Worm (Caenorhabditis elegans) whole organism, young adult: Measurements from ENCODE around the gene F36D3.14.
"Not testable (repeated sequence)": the region's sequence is repeated elsewhere in the genome, so short reads cannot be mapped to it uniquely, and the experiment has no call there.

Experiments
- B0035.1 ChIP-seq: sonication (generic microtip); optimal IDR thresholded peaks from 2 replicates; lab custom pipeline; 2016; ENCODE audit warnings: missing genetic modification characterization, mild to moderate bottlenecking, missing compliant biosample characterization, missing genotype, missing genetic modification reagents
- F10E7.11 ChIP-seq: sonication (generic microtip); optimal IDR thresholded peaks from 2 replicates; lab custom pipeline; 2017; ENCODE audit warnings: mild to moderate bottlenecking, missing genetic modification characterization, moderate library complexity, missing compliant biosample characterization
- F23B12.7 ChIP-seq: sonication (generic microtip); optimal IDR thresholded peaks from 2 replicates; lab custom pipeline; 2017; ENCODE audit warnings: missing genetic modification characterization, mild to moderate bottlenecking, missing compliant biosample characterization, antibody characterized with exemption, moderate library complexity; ENCODE audit not compliant: insufficient read depth
- F57C9.4 ChIP-seq: sonication (generic microtip); optimal IDR thresholded peaks from 2 replicates; lab custom pipeline; 2017; ENCODE audit warnings: mild to moderate bottlenecking, missing genetic modification characterization, missing compliant biosample characterization
- K12H6.12 ChIP-seq: fragments of 200-800 bp; sonication (Bioruptor generic); optimal IDR thresholded peaks from 2 replicates; lab custom pipeline; 2018; ENCODE audit warnings: mild to moderate bottlenecking, missing genetic modification characterization, missing compliant biosample characterization
- Y56A3A.18 ChIP-seq: fragments of 200-800 bp; sonication (Bioruptor generic); IDR thresholded peaks from 2 replicates; pipeline ENCODE4 v1.3.6; 2022; ENCODE audit warnings: missing genetic modification reagents, missing genetic modification characterization, missing compliant biosample characterization
- Y95B8A.8 ChIP-seq: fragments of 200-800 bp; sonication (Bioruptor generic); IDR thresholded peaks from 2 replicates; pipeline ENCODE4 v1.3.6; 2022; ENCODE audit warnings: missing genetic modification reagents, missing genetic modification characterization, missing compliant biosample characterization
- aptf-3 ChIP-seq: fragments of 200-800 bp; sonication (Bioruptor generic); IDR thresholded peaks from 2 replicates; pipeline ENCODE4 v1.3.6; 2022; ENCODE audit warnings: missing genetic modification characterization, missing compliant biosample characterization
- attf-5 ChIP-seq: fragments of 200-800 bp; sonication (Bioruptor generic); optimal IDR thresholded peaks from 2 replicates; lab custom pipeline; 2018; ENCODE audit warnings: mild to moderate bottlenecking, missing genetic modification characterization, missing compliant biosample characterization
- ceh-100 ChIP-seq: fragments of 200-800 bp; sonication (Bioruptor generic); IDR thresholded peaks from 2 replicates; pipeline ENCODE4 v1.3.6; 2022; ENCODE audit warnings: missing genetic modification reagents, missing genetic modification characterization, missing compliant biosample characterization
- ceh-27 ChIP-seq: fragments of 200-800 bp; sonication (Bioruptor generic); optimal IDR thresholded peaks from 2 replicates; lab custom pipeline; 2018; ENCODE audit warnings: mild to moderate bottlenecking, missing genetic modification characterization, moderate library complexity, missing compliant biosample characterization
- ceh-91 ChIP-seq: fragments of 200-800 bp; sonication (Bioruptor generic); IDR thresholded peaks from 2 replicates; pipeline ENCODE4 v1.3.6; 2022; ENCODE audit warnings: missing genetic modification reagents, missing genetic modification characterization, missing compliant biosample characterization
- dpl-1 ChIP-seq: fragments of 150-350 bp; optimal IDR thresholded peaks from 2 replicates; lab custom pipeline; 2014; ENCODE audit warnings: missing biosample characterization, missing genetic modification reagents, missing genetic modification characterization
- efl-1 ChIP-seq: fragments of 150-350 bp; optimal IDR thresholded peaks from 2 replicates; lab custom pipeline; 2014; ENCODE audit warnings: missing biosample characterization, missing genetic modification reagents, missing genetic modification characterization
- egl-18 ChIP-seq: fragments of 200-800 bp; sonication (Bioruptor generic); IDR thresholded peaks from 2 replicates; pipeline ENCODE4 v1.3.6; 2022; ENCODE audit warnings: missing genetic modification reagents, missing genetic modification characterization, missing compliant biosample characterization
- hmg-1.2 ChIP-seq: fragments of 200-800 bp; sonication (Bioruptor generic); IDR thresholded peaks from 2 replicates; pipeline ENCODE4 v1.3.6; 2022; ENCODE audit warnings: missing genetic modification reagents, missing genetic modification characterization, missing compliant biosample characterization
- let-607 ChIP-seq, 2 experiments: fragments of 200-800 bp in 1 of 2; sonication (Bioruptor generic) in 1 of 2; sonication (generic microtip) in 1 of 2; optimal IDR thresholded peaks; 2 replicates each; lab custom pipeline; 2016 to 2018; ENCODE audit warnings: mild to moderate bottlenecking in 2 of 2, missing compliant biosample characterization in 2 of 2, missing genetic modification characterization in 2 of 2, moderate library complexity in 2 of 2, missing genotype in 1 of 2
- lin-26 ChIP-seq: fragments of 200-800 bp; sonication (Bioruptor generic); IDR thresholded peaks from 2 replicates; pipeline ENCODE4 v1.3.6; 2022; ENCODE audit warnings: missing genetic modification reagents, missing genetic modification characterization, missing compliant biosample characterization
- lin-35 ChIP-seq, 3 experiments: fragments of 150-350 bp in 2 of 3; sonication (generic microtip) in 1 of 3; optimal IDR thresholded peaks; 2 replicates each; lab custom pipeline; 2014 to 2018; ENCODE audit warnings: missing biosample characterization in 3 of 3, missing genetic modification characterization in 3 of 3, missing genetic modification reagents in 3 of 3
- lin-40 ChIP-seq: sonication (generic microtip); optimal IDR thresholded peaks from 2 replicates; lab custom pipeline; 2016; ENCODE audit warnings: missing genetic modification characterization, mild to moderate bottlenecking, missing compliant biosample characterization, missing genotype, missing genetic modification reagents
- lin-54 ChIP-seq: fragments of 200-800 bp; sonication (Bioruptor generic); optimal IDR thresholded peaks from 2 replicates; lab custom pipeline; 2018; ENCODE audit warnings: mild to moderate bottlenecking, missing genetic modification characterization, missing compliant biosample characterization
- lsl-1 ChIP-seq: fragments of 200-800 bp; sonication (Bioruptor generic); optimal IDR thresholded peaks from 2 replicates; lab custom pipeline; 2018; ENCODE audit warnings: mild to moderate bottlenecking, missing genetic modification characterization, moderate library complexity, missing compliant biosample characterization
- madf-8 ChIP-seq: fragments of 200-800 bp; sonication (Bioruptor generic); conservative IDR thresholded peaks from 2 replicates; pipeline ENCODE4 v1.3.6; 2022; ENCODE audit warnings: missing genetic modification reagents, missing genetic modification characterization, missing compliant biosample characterization
- mes-4 ChIP-seq: sonication (generic microtip); optimal IDR thresholded peaks from 2 replicates; lab custom pipeline; 2016; ENCODE audit warnings: missing genotype, missing genetic modification characterization, missing compliant biosample characterization
- nfya-1 ChIP-seq: sonication (generic microtip); optimal IDR thresholded peaks from 2 replicates; lab custom pipeline; 2017; ENCODE audit warnings: antibody characterized with exemption, missing compliant biosample characterization, missing genetic modification characterization, borderline replicate concordance; ENCODE audit not compliant: insufficient read depth
- pha-4 ChIP-seq: fragments of 150-350 bp; sonication (generic microtip); optimal IDR thresholded peaks from 2 replicates; lab custom pipeline; 2014; ENCODE audit warnings: missing biosample characterization, missing genetic modification reagents, missing genetic modification characterization
- rec-8 ChIP-seq, 2 experiments: sonication (generic microtip); optimal IDR thresholded peaks; 2 replicates each; lab custom pipeline; 2016; ENCODE audit warnings: mild to moderate bottlenecking in 2 of 2, missing genetic modification characterization in 2 of 2, missing genetic modification reagents in 2 of 2, missing genotype in 2 of 2, missing biosample characterization in 1 of 2, missing compliant biosample characterization in 1 of 2, moderate library complexity in 1 of 2
- snpc-1.3 ChIP-seq: sonication (generic microtip); optimal IDR thresholded peaks from 2 replicates; lab custom pipeline; 2017; ENCODE audit warnings: missing genetic modification characterization, mild to moderate bottlenecking, missing compliant biosample characterization, antibody characterized with exemption, moderate library complexity, missing genotype, missing genetic modification reagents; ENCODE audit not compliant: insufficient read depth
- snpc-4 ChIP-seq, 5 experiments: fragments of 150-350 bp in 1 of 5; sonication (generic microtip) in 4 of 5; optimal IDR thresholded peaks; 2 replicates each; lab custom pipeline; 2014 to 2018; ENCODE audit warnings: missing genetic modification characterization in 5 of 5, missing biosample characterization in 3 of 5, antibody characterized with exemption in 2 of 5, mild to moderate bottlenecking in 2 of 5, missing compliant biosample characterization in 2 of 5, missing genotype in 2 of 5, moderate library complexity in 2 of 5, missing genetic modification reagents in 1 of 5
- unc-130 ChIP-seq: sonication (generic microtip); optimal IDR thresholded peaks from 2 replicates; lab custom pipeline; 2016; ENCODE audit warnings: missing genetic modification reagents, missing genetic modification characterization, missing compliant biosample characterization
- xnd-1 ChIP-seq: sonication (generic microtip); optimal IDR thresholded peaks from 2 replicates; lab custom pipeline; 2016; ENCODE audit warnings: missing genotype, missing genetic modification reagents, missing genetic modification characterization, missing compliant biosample characterization
- ztf-25 ChIP-seq: fragments of 200-800 bp; sonication (Bioruptor generic); IDR thresholded peaks from 2 replicates; pipeline ENCODE4 v1.3.6; 2022; ENCODE audit warnings: missing genetic modification reagents, missing genetic modification characterization, missing compliant biosample characterization
- ztf-26 ChIP-seq: sonication (generic microtip); optimal IDR thresholded peaks from 2 replicates; lab custom pipeline; 2017; ENCODE audit warnings: missing genetic modification characterization, missing compliant biosample characterization
- ztf-28 ChIP-seq: fragments of 200-800 bp; sonication (Bioruptor generic); IDR thresholded peaks from 2 replicates; pipeline ENCODE4 v1.3.6; 2022; ENCODE audit warnings: missing genetic modification reagents, missing genetic modification characterization, missing compliant biosample characterization

Gene F36D3.14

DNA sequence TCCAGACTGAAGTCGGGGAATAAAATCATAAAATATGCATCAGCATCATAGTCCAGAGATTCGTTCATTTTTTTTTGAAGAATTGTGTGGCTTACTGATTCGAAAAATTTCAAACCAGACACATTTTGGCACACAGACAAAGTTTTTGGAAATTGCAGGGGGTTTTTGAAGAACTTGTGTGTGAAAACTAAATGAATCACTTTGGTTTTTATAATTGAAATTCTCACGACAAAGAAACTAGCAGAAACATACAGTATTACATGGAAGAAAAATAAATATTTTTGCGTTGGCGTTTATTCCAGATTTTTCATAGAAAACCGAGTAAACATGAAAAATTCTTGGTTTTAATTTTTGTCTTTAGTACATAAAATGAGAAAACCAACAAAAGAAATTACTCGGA, 19.2 kb upstream of the F36D3.14 start, which contains the start of gene srw-34 (continued):
- TF ChIP-seq lin-26 (GFP tag; lab: Robert Waterston, UW), result no peak
- TF ChIP-seq, all 124 proteins: peak for 0

ce11 chrV:16517619-16518018, 14.6 kb upstream of the F36D3.14 start, which contains the start of gene F36D3.4:
F36D3.4 (minus strand) TSS chrV:16517719.
- TF ChIP-seq rec-8 (tag; optimal IDR thresholded peaks at IDR 0.05; lab: Kevin White, UChicago), result no peak
- TF ChIP-seq xnd-1 (tag; lab: Kevin White, UChicago), result no peak
- no peak for TF ChIP-seq B0035.1
- TF ChIP-seq ztf-26, result no peak
- TF ChIP-seq lin-40, result no peak
- TF ChIP-seq F57C9.4 (tag; lab: Kevin White, UChicago), result no peak

DNA sequence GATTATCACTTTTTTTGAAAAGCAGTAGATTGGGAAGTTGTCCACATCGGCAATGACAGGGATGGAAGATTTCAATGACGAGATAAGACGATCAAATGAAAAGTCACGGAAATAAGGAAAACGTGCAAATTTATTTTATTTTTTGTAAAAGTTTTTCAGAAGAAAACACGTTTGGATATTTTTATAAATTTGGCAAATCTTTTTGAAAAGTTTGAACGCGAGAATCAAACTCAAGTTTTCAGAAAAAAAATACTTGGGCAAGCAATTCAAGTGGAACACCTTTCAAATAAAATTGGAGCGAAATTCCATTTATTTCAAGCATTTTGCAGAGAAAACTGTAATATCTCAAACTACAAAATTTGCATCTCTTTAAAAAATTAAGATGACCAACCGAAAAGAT, 12.1 kb upstream of the F36D3.14 start, which contains the start of gene F36D3.5:
Gene F36D3.5, minus strand, starts transcription at position 101 of the 400 bp plus-strand sequence.
- TF ChIP-seq nfya-1 (tag; lab: Kevin White, UChicago); unc-130; ceh-27 (GFP tag; lab: Kevin White, UChicago): not testable (repeated sequence)

DNA sequence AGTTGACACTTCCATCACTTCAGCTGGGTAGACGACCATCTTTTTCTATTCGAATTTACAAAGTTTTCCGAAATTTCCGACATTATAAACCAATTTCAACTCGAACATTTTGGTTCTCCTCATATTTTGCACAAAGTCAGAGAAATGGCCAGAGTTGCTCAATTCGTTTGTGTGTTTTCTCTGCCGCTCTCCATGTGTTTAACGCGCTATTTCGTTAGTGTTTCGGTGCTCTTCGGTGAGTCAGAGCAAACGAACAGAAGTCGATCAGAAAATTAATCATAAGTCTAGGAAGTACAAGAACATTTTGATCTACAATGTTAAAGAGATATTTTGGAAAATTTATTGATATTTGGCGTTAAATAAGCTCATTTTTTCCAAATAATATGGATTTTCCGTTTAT, 5.6 kb upstream of the F36D3.14 start, which contains the start of gene srr-3:
Gene srr-3, minus strand, starts transcription at position 101 of the 400 bp plus-strand sequence.
- no peak for TF ChIP-seq egl-18
- no peak for TF ChIP-seq snpc-1.3 (tag; lab: Kevin White, UChicago)
- TF ChIP-seq madf-8 (GFP tag; lab: Robert Waterston, UW), result no peak
- no peak for TF ChIP-seq aptf-3 (GFP tag; lab: Robert Waterston, UW)
- TF ChIP-seq F10E7.11 (tag; lab: Kevin White, UChicago), result no peak
- TF ChIP-seq F23B12.7 (tag; lab: Kevin White, UChicago), result no peak
- no peak for TF ChIP-seq ztf-28 (GFP tag; lab: Robert Waterston, UW)
- no peak for TF ChIP-seq let-607 (tag; optimal IDR thresholded peaks at IDR 0.05; lab: Kevin White, UChicago)
- TF ChIP-seq Y95B8A.8 (GFP tag; lab: Robert Waterston, UW), result no peak
- TF ChIP-seq ceh-91 (GFP tag; lab: Robert Waterston, UW), result no peak
- no peak for TF ChIP-seq mes-4 (tag; lab: Kevin White, UChicago)

- TF ChIP-seq mes-4 (tag; lab: Kevin White, UChicago), result no peak
- TF ChIP-seq ceh-100 (GFP tag; lab: Robert Waterston, UW), result no peak
- no peak for TF ChIP-seq K12H6.12 (tag; lab: Kevin White, UChicago)
- no peak for TF ChIP-seq ztf-25
Observed at ce11 chrV:16506650-16507049, 3.6 kb upstream of the F36D3.14 start.

- TF ChIP-seq K12H6.12 (tag; lab: Kevin White, UChicago), result no peak
- TF ChIP-seq lsl-1 (GFP tag; lab: Kevin White, UChicago), result no peak
- no peak for TF ChIP-seq let-607 (tag; optimal IDR thresholded peaks at IDR 0.05; lab: Kevin White, UChicago)
- no peak for TF ChIP-seq lin-40
Observed at ce11 chrV:16505828-16506227, 2.8 kb upstream of the F36D3.14 start, which contains the start of gene nhr-54. nhr-54 (minus strand) TSS chrV:16505928.

ce11 chrV:16499006-16499405, 4.1 kb downstream of the F36D3.14 start, which contains the start of gene F36D3.1:
F36D3.1 (plus strand) TSS chrV:16499352.
- no peak for TF ChIP-seq pha-4 (tag; lab: Kevin White, UChicago)
- no peak for TF ChIP-seq Y56A3A.18 (GFP tag; lab: Robert Waterston, UW)
- TF ChIP-seq lin-35 (GFP tag; optimal IDR thresholded peaks at IDR 0.05; lab: Kevin White, UChicago), result peak in 1 of 3 experiments; percentile 79
- no peak for TF ChIP-seq snpc-4 (GFP tag; optimal IDR thresholded peaks at IDR 0.05; lab: Kevin White, UChicago)
- peak in 2 of 4 experiments; percentile 3 to 45 for TF ChIP-seq snpc-4 (tag; optimal IDR thresholded peaks at IDR 0.05; lab: Kevin White, UChicago)
- peak; percentile 38 for TF ChIP-seq efl-1 (GFP tag; lab: Kevin White, UChicago)
- peak; percentile 34; the same call in 1 of the 2 replicates for TF ChIP-seq hmg-1.2 (GFP tag; lab: Robert Waterston, UW)
- peak; percentile 21 for TF ChIP-seq dpl-1 (GFP tag; lab: Kevin White, UChicago)
- TF ChIP-seq lin-54 (GFP tag; lab: Kevin White, UChicago), result peak; percentile 35
- peak; percentile 21 for TF ChIP-seq attf-5 (GFP tag; lab: Kevin White, UChicago)
